Fruit fly (Drosophila melanogaster) whole organism, embryonic: Measurements from ENCODE around the gene Ogdh.

Source experiments
- CG11085 ChIP-seq: fragments of 200-800 bp; sonication (Bioruptor generic); IDR thresholded peaks from 2 replicates; pipeline ENCODE4 v1.3.6; 2022; ENCODE audit warnings: missing biosample characterization, missing genetic modification characterization
- CG13424 ChIP-seq: fragments of 200-800 bp; sonication (Bioruptor generic); optimal IDR thresholded peaks from 2 replicates; lab custom pipeline; 2019; ENCODE audit warnings: missing biosample characterization, mild to moderate bottlenecking, missing genetic modification characterization, moderate library complexity
- CG1529 ChIP-seq: fragments of 200-800 bp; sonication (Bioruptor generic); optimal IDR thresholded peaks from 3 replicates; lab custom pipeline; 2018; ENCODE audit warnings: missing biosample characterization, missing genetic modification characterization
- CG15514 ChIP-seq: fragments of 200-800 bp; sonication (Bioruptor generic); optimal IDR thresholded peaks from 3 replicates; lab custom pipeline; 2017; ENCODE audit warnings: missing biosample characterization, missing genetic modification characterization, mild to moderate bottlenecking, moderate library complexity, missing genetic modification reagents
- CG16863 ChIP-seq: fragments of 200-800 bp; sonication (Bioruptor generic); optimal IDR thresholded peaks from 3 replicates; lab custom pipeline; 2016; ENCODE audit warnings: missing biosample characterization, missing genetic modification characterization
- CG17186 ChIP-seq: fragments of 200-800 bp; sonication (Bioruptor generic); optimal IDR thresholded peaks from 3 replicates; lab custom pipeline; 2017; ENCODE audit warnings: missing biosample characterization, missing genetic modification reagents, missing genetic modification characterization
- CG17829 ChIP-seq: fragments of 200-800 bp; optimal IDR thresholded peaks from 2 replicates; lab custom pipeline; 2019; ENCODE audit warnings: missing biosample characterization, mild to moderate bottlenecking, missing genetic modification characterization, moderate library complexity
- CG1792 ChIP-seq: fragments of 200-800 bp; sonication (Bioruptor generic); optimal IDR thresholded peaks from 2 replicates; lab custom pipeline; 2016; ENCODE audit warnings: missing biosample characterization, missing genetic modification characterization
- CG4820 ChIP-seq: fragments of 200-800 bp; sonication (Bioruptor generic); optimal IDR thresholded peaks from 3 replicates; lab custom pipeline; 2016; ENCODE audit warnings: missing biosample characterization, missing genetic modification characterization
- CG6791 ChIP-seq: fragments of 200-800 bp; sonication (Bioruptor generic); IDR thresholded peaks from 3 replicates; pipeline ENCODE4 v1.3.6; 2022; ENCODE audit warnings: missing biosample characterization, missing genetic modification characterization; ENCODE audit not compliant: partially characterized antibody
- CG8388 ChIP-seq: fragments of 200-800 bp; sonication (Bioruptor generic); optimal IDR thresholded peaks from 2 replicates; lab custom pipeline; 2019; ENCODE audit warnings: missing biosample characterization, mild to moderate bottlenecking, missing genetic modification characterization, moderate library complexity
- CG8924 ChIP-seq: fragments of 200-800 bp; optimal IDR thresholded peaks from 3 replicates; lab custom pipeline; 2019; ENCODE audit warnings: missing biosample characterization, mild to moderate bottlenecking, missing genetic modification characterization, moderate library complexity
- CHES-1-like ChIP-seq: fragments of 200-800 bp; sonication (Bioruptor generic); optimal IDR thresholded peaks from 2 replicates; lab custom pipeline; 2016; ENCODE audit warnings: missing biosample characterization, missing genetic modification characterization
- Dp ChIP-seq: fragments of 200-800 bp; sonication (Bioruptor generic); optimal IDR thresholded peaks from 2 replicates; lab custom pipeline; 2018; ENCODE audit warnings: missing biosample characterization, mild to moderate bottlenecking, missing genetic modification characterization, moderate library complexity
- Dref ChIP-seq: fragments of 200-800 bp; sonication (Bioruptor generic); IDR thresholded peaks from 2 replicates; pipeline ENCODE4 v1.3.6; 2022; ENCODE audit warnings: missing biosample characterization, missing genetic modification characterization
- E2f2 ChIP-seq: fragments of 200-800 bp; sonication (Bioruptor generic); IDR thresholded peaks from 2 replicates; pipeline ENCODE4 v1.3.6; 2022; ENCODE audit warnings: missing biosample characterization, missing genetic modification characterization
- Fer3 ChIP-seq: fragments of 200-800 bp; sonication (Bioruptor generic); optimal IDR thresholded peaks from 2 replicates; lab custom pipeline; 2018; ENCODE audit warnings: missing biosample characterization, mild to moderate bottlenecking, missing genetic modification characterization, moderate library complexity
- HLH3B ChIP-seq: fragments of 200-800 bp; sonication (Bioruptor generic); IDR thresholded peaks from 2 replicates; pipeline ENCODE4 v1.3.6; 2022; ENCODE audit warnings: missing biosample characterization, missing genetic modification characterization
- Hr3 ChIP-seq: fragments of 200-800 bp; sonication (Bioruptor generic); optimal IDR thresholded peaks from 3 replicates; lab custom pipeline; 2016; ENCODE audit warnings: missing biosample characterization, missing genetic modification characterization
- Kr ChIP-seq: fragments of 200-800 bp; sonication (Bioruptor generic); optimal IDR thresholded peaks from 2 replicates; lab custom pipeline; 2017; ENCODE audit warnings: missing biosample characterization, mild to moderate bottlenecking, missing genetic modification characterization
- Lhr ChIP-seq: fragments of 200-800 bp; sonication (Bioruptor generic); optimal IDR thresholded peaks from 3 replicates; lab custom pipeline; 2017; ENCODE audit warnings: mild to moderate bottlenecking, missing biosample characterization, missing genetic modification reagents, missing genetic modification characterization
- Nf-YA ChIP-seq: fragments of 200-800 bp; sonication (Bioruptor generic); IDR thresholded peaks from 2 replicates; pipeline ENCODE4 v1.3.6; 2022; ENCODE audit warnings: missing biosample characterization, missing genetic modification characterization
- Scr ChIP-seq: fragments of 200-800 bp; sonication (Bioruptor generic); IDR thresholded peaks from 2 replicates; pipeline ENCODE4 v1.3.6; 2022; ENCODE audit warnings: missing biosample characterization, missing genetic modification characterization; ENCODE audit not compliant: partially characterized antibody
- Sin3A ChIP-seq: fragments of >200 bp; optimal IDR thresholded peaks from 2 replicates; lab custom pipeline; 2018
- Six4 ChIP-seq: fragments of 200-800 bp; sonication (Bioruptor generic); optimal IDR thresholded peaks from 2 replicates; lab custom pipeline; 2016; ENCODE audit warnings: missing biosample characterization, missing genetic modification characterization
- Sox100B ChIP-seq: fragments of 200-800 bp; sonication (Bioruptor generic); optimal IDR thresholded peaks from 3 replicates; lab custom pipeline; 2018; ENCODE audit warnings: missing biosample characterization, mild to moderate bottlenecking, missing genetic modification characterization
- Tbp ChIP-seq: fragments of >200 bp; optimal IDR thresholded peaks from 2 replicates; lab custom pipeline; 2018; ENCODE audit warnings: missing biosample characterization, missing genetic modification characterization
- Trl ChIP-seq, 3 experiments: fragments of >200 bp in 2 of 3; fragments of 200-800 bp in 1 of 3; sonication (Bioruptor generic) in 1 of 3; optimal IDR thresholded peaks; 2 replicates in 1 of 3; 3 replicates in 2 of 3; lab custom pipeline; 2016 to 2017; ENCODE audit warnings: missing biosample characterization in 1 of 3, missing genetic modification characterization in 1 of 3
- ato ChIP-seq: fragments of 200-800 bp; sonication (Bioruptor generic); IDR thresholded peaks from 2 replicates; pipeline ENCODE4 v1.3.6; 2022; ENCODE audit warnings: missing biosample characterization, missing genetic modification characterization; ENCODE audit not compliant: partially characterized antibody
- bigmax ChIP-seq: fragments of 200-800 bp; sonication (Bioruptor generic); optimal IDR thresholded peaks from 2 replicates; lab custom pipeline; 2018; ENCODE audit warnings: missing biosample characterization, mild to moderate bottlenecking, missing genetic modification characterization
- cg ChIP-seq: fragments of 200-800 bp; sonication (Bioruptor generic); optimal IDR thresholded peaks from 3 replicates; lab custom pipeline; 2019; ENCODE audit warnings: missing biosample characterization, mild to moderate bottlenecking, missing genetic modification characterization, moderate library complexity
- dan ChIP-seq: fragments of 200-800 bp; sonication (Bioruptor generic); IDR thresholded peaks from 2 replicates; pipeline ENCODE4 v1.3.6; 2022; ENCODE audit warnings: missing biosample characterization, missing genetic modification characterization
- danr ChIP-seq: fragments of 200-800 bp; sonication (Bioruptor generic); IDR thresholded peaks from 2 replicates; pipeline ENCODE4 v1.3.6; 2022; ENCODE audit warnings: missing biosample characterization, missing genetic modification characterization
- ewg ChIP-seq: fragments of 200-800 bp; sonication (Bioruptor generic); optimal IDR thresholded peaks from 3 replicates; lab custom pipeline; 2017; ENCODE audit warnings: mild to moderate bottlenecking, missing biosample characterization, missing genetic modification reagents, missing genetic modification characterization
- ind ChIP-seq: fragments of 200-800 bp; sonication (Bioruptor generic); optimal IDR thresholded peaks from 3 replicates; lab custom pipeline; 2016; ENCODE audit warnings: missing biosample characterization, missing genetic modification characterization
- jumu ChIP-seq: fragments of 200-800 bp; sonication (Bioruptor generic); optimal IDR thresholded peaks from 3 replicates; lab custom pipeline; 2016; ENCODE audit warnings: missing biosample characterization, missing genetic modification characterization
- knrl ChIP-seq: fragments of 200-800 bp; sonication (Bioruptor generic); IDR thresholded peaks from 3 replicates; pipeline ENCODE4 v1.3.6; 2022; ENCODE audit warnings: missing biosample characterization, missing genetic modification characterization; ENCODE audit not compliant: partially characterized antibody
- lov ChIP-seq, 2 experiments: fragments of 200-800 bp in 1 of 2; fragments of >200 bp in 1 of 2; sonication (Bioruptor generic) in 1 of 2; IDR thresholded peaks in 1 of 2; optimal IDR thresholded peaks in 1 of 2; 2 replicates in 1 of 2; 3 replicates in 1 of 2; pipeline versions ENCODE4 v1.3.6 to Lab custom; 2017 to 2022; ENCODE audit warnings: missing biosample characterization in 1 of 2, missing genetic modification characterization in 1 of 2
- mirr ChIP-seq: fragments of 200-800 bp; sonication (Bioruptor generic); optimal IDR thresholded peaks from 3 replicates; lab custom pipeline; 2018; ENCODE audit warnings: missing biosample characterization, mild to moderate bottlenecking, missing genetic modification characterization
- phol ChIP-seq: fragments of 200-800 bp; sonication (Bioruptor generic); optimal IDR thresholded peaks from 3 replicates; lab custom pipeline; 2018; ENCODE audit warnings: missing biosample characterization, mild to moderate bottlenecking, missing genetic modification characterization, moderate library complexity
- pnt ChIP-seq: fragments of 200-800 bp; sonication (Bioruptor generic); optimal IDR thresholded peaks from 3 replicates; lab custom pipeline; 2016; ENCODE audit warnings: missing biosample characterization, missing genetic modification characterization
- pum ChIP-seq: fragments of 200-800 bp; sonication (Bioruptor generic); optimal IDR thresholded peaks from 2 replicates; lab custom pipeline; 2016; ENCODE audit warnings: missing biosample characterization, missing genetic modification characterization
- seq ChIP-seq: fragments of 200-800 bp; sonication (Bioruptor generic); IDR thresholded peaks from 2 replicates; pipeline ENCODE4 v1.3.6; 2022; ENCODE audit warnings: missing biosample characterization, missing genetic modification characterization
- slou ChIP-seq: fragments of 200-800 bp; sonication (Bioruptor generic); optimal IDR thresholded peaks from 3 replicates; lab custom pipeline; 2016; ENCODE audit warnings: missing biosample characterization, missing genetic modification characterization
- sr ChIP-seq: fragments of 200-800 bp; sonication (Bioruptor generic); IDR thresholded peaks from 3 replicates; pipeline ENCODE4 v1.3.6; 2022; ENCODE audit warnings: missing biosample characterization, missing genetic modification characterization
- tio ChIP-seq: fragments of 200-800 bp; sonication (Bioruptor generic); optimal IDR thresholded peaks from 2 replicates; lab custom pipeline; 2017; ENCODE audit warnings: missing biosample characterization, missing genetic modification characterization, inconsistent platforms
- vvl ChIP-seq: fragments of 200-800 bp; sonication (Bioruptor generic); IDR thresholded peaks from 2 replicates; pipeline ENCODE4 v1.3.6; 2022; ENCODE audit warnings: missing biosample characterization, missing genetic modification characterization
- wdn ChIP-seq: fragments of 200-800 bp; sonication (Bioruptor generic); IDR thresholded peaks from 2 replicates; pipeline ENCODE4 v1.3.6; 2022; ENCODE audit warnings: missing biosample characterization, missing genetic modification characterization

The Ogdh gene

dm6 chr3L:17015663-17016575, 61.3 kb downstream of the Ogdh start, which contains the start of the genes CG6664 and CG7728 (continued):
- TF ChIP-seq Fer3 (no peak), CG17186 (GFP tag; lab: Kevin White, UChicago) (peak; percentile 12), mirr (peak; percentile 38), HLH3B (GFP tag; lab: Robert Waterston, UW) (peak; percentile 31; the same call in 1 of the 2 replicates), slou (GFP tag; lab: Kevin White, UChicago) (no peak), Kr (GFP tag; lab: Kevin White, UChicago) (no peak), CG15514 (GFP tag; lab: Kevin White, UChicago) (peak; percentile 25), lov (optimal IDR thresholded peaks at IDR 0.05; lab: Kevin White, UChicago) (no peak), lov (GFP tag; IDR thresholded peaks at IDR 0.05; lab: Robert Waterston, UW) (no peak), CG8388 (GFP tag; lab: Kevin White, UChicago) (no peak), Hr3 (GFP tag; lab: Kevin White, UChicago) (peak; percentile 9), tio (GFP tag; lab: Kevin White, UChicago) (no peak), wdn (GFP tag; lab: Robert Waterston, UW) (no peak), Trl (optimal IDR thresholded peaks at IDR 0.05; lab: Kevin White, UChicago) (no peak), Trl (GFP tag; optimal IDR thresholded peaks at IDR 0.05; lab: Kevin White, UChicago) (no peak), seq (no peak), Dref (GFP tag; lab: Robert Waterston, UW) (peak; percentile 39), ind (GFP tag; lab: Kevin White, UChicago) (peak; percentile 45), CG4820 (GFP tag; lab: Kevin White, UChicago) (peak; percentile 55), phol (tag; lab: Kevin White, UChicago) (peak; percentile 58), cg (GFP tag; lab: Kevin White, UChicago) (no peak), CG1529 (GFP tag; lab: Kevin White, UChicago) (peak; percentile 47), sr (no peak), Six4 (GFP tag; lab: Kevin White, UChicago) (peak; percentile 19), CG8924 (tag; lab: Kevin White, UChicago) (peak; percentile 47), CG13424 (peak; percentile 68), ewg (GFP tag; lab: Kevin White, UChicago) (peak; percentile 9), CG1792 (GFP tag; lab: Kevin White, UChicago) (no peak), CG16863 (GFP tag; lab: Kevin White, UChicago) (peak; percentile 20), CG17829 (peak; percentile 31), CG6791 (GFP tag; lab: Robert Waterston, UW) (peak; percentile 56), danr (no peak), vvl (peak; percentile 28), Tbp (GFP tag; lab: Kevin White, UChicago) (no peak), E2f2 (GFP tag; lab: Robert Waterston, UW) (peak; percentile 72), Nf-YA (GFP tag; lab: Robert Waterston, UW) (no peak), CG11085 (GFP tag; lab: Robert Waterston, UW) (no peak), jumu (GFP tag; lab: Kevin White, UChicago) (peak; percentile 29), Scr (peak; percentile 64), Sin3A (lab: Kevin White, UChicago) (peak; percentile 40), CHES-1-like (no peak), knrl (GFP tag; lab: Robert Waterston, UW) (peak; percentile 59; the same call in 2 of the 3 replicates), pum (GFP tag; lab: Kevin White, UChicago) (peak; percentile 35), ato (GFP tag; lab: Robert Waterston, UW) (no peak), Lhr (GFP tag; lab: Kevin White, UChicago) (peak; percentile 40), pnt (GFP tag; lab: Kevin White, UChicago) (peak; percentile 25), bigmax (no peak), Sox100B (GFP tag; lab: Kevin White, UChicago) (no peak), Dp (peak; percentile 47), dan (no peak)
